Fruit fly (Drosophila melanogaster) whole organism: ENCODE results near the gene nmo.

ENCODE experiments used
- CG8478 ChIP-seq: fragments of >200 bp; optimal IDR thresholded peaks from 2 replicates; lab custom pipeline; 2018; ENCODE audit warnings: inconsistent platforms
- EcR ChIP-seq, 2 experiments: fragments of >200 bp; optimal IDR thresholded peaks; 2 replicates each; lab custom pipeline; 2017; ENCODE audit warnings: missing biosample characterization in 2 of 2, missing genetic modification characterization in 2 of 2, missing genetic modification reagents in 2 of 2
- pan ChIP-seq: fragments of >200 bp; optimal IDR thresholded peaks from 2 replicates; lab custom pipeline; 2017
- psq ChIP-seq: fragments of >200 bp; optimal IDR thresholded peaks from 2 replicates; lab custom pipeline; 2017
- usp ChIP-seq: fragments of >200 bp; optimal IDR thresholded peaks from 2 replicates; lab custom pipeline; 2017; ENCODE audit warnings: missing biosample characterization, missing genetic modification characterization, mixed read lengths

DNA sequence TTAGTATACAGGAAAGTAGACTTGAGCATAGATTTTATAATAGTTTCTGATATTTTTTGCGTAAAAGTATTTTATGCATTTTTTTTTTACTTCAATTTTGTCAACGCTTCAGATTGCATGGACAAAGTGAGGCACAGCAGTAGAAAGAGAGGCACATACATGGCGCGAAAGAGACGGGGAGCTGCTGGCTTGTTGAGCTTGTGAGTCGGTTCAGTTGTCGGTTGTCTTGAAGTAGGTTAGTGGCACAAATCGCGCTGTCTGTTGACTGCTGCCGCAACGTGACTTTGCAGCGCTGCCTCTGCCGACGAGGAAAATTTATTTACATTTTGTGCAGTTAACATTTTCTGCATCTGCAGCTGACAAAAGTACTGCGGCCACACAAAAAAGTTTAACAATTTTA, 26.9 kb downstream of the nmo start:
- no peak for TF ChIP-seq CG8478 (lab: Kevin White, UChicago)
- no peak for TF ChIP-seq EcR (GFP tag; optimal IDR thresholded peaks at IDR 0.05; lab: Kevin White, UChicago)
- TF ChIP-seq psq = no peak
- no peak for TF ChIP-seq pan (lab: Kevin White, UChicago)
- no peak for TF ChIP-seq usp (GFP tag; lab: Kevin White, UChicago)
